Fruit fly (Drosophila melanogaster): Measurements from ENCODE around the gene Septin1.
A peak's percentile ranks its signal among the peaks of the same experiment; 100 is the strongest.

The Septin1 gene

dm6 chrX:21357810-21358671 is at the start of gene Septin1:
Septin1 (plus strand) TSS chrX:21358286.
- TF ChIP-seq CG34367 (tag; optimal IDR thresholded peaks at IDR 0.05): no peak
- no peak for TF ChIP-seq CG14655 (GFP tag; optimal IDR thresholded peaks at IDR 0.05)
- 0 out of 3 replicates have a peak, but pooled peaks have one; percentile 19 for TF ChIP-seq CG4496 (GFP tag; IDR thresholded peaks at IDR 0.05)
- TF ChIP-seq EcR (GFP tag; optimal IDR thresholded peaks at IDR 0.05): peak; percentile 55
- TF ChIP-seq Pif1A (GFP tag; optimal IDR thresholded peaks at IDR 0.05): no peak
- TF ChIP-seq CG10348 (GFP tag; IDR thresholded peaks at IDR 0.05): no peak
- TF ChIP-seq rn (GFP tag; IDR thresholded peaks at IDR 0.05): no peak
- no peak for TF ChIP-seq CG9948 (tag; optimal IDR thresholded peaks at IDR 0.05)
- no peak for TF ChIP-seq Pif1B (GFP tag; optimal IDR thresholded peaks at IDR 0.05)
- TF ChIP-seq CG15710 (tag; optimal IDR thresholded peaks at IDR 0.05): no peak
- no peak for TF ChIP-seq CG12605 (GFP tag; IDR thresholded peaks at IDR 0.05)

DNA sequence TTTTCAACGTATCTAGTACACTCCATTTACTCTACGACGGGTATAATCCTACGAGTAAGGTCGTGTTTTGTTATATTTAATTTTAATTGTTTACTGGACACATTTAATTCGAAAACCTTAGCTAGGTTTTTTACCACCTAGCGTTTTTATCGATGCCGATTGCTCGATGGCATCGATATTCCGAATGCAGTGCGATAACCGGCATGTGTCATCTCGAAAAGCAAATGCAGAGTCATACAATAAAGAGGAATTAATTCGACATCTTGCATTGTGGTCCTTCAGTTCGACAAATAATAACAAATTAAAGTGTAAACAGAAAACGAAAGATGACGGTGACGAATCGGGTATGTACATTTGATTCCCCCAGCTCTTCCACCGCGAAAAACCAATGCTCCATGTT is 42.2 kb upstream of the Septin1 start, which contains the start of gene Rpt6:
Rpt6 (plus strand) TSS at position 201 of the 400 bp plus-strand sequence.
- TF ChIP-seq CG8301 (tag; optimal IDR thresholded peaks at IDR 0.05) (no peak), CG10348 (GFP tag; IDR thresholded peaks at IDR 0.05) (no peak), CG12605 (GFP tag; IDR thresholded peaks at IDR 0.05) (no peak), D1 (tag; optimal IDR thresholded peaks at IDR 0.05) (no peak), gl (tag; optimal IDR thresholded peaks at IDR 0.05) (no peak)

dm6 chrX:21317422-21317821 is 40.7 kb upstream of the Septin1 start, which contains the start of gene CG1801:
CG1801 (minus strand) TSS chrX:21317522.
- TF ChIP-seq CG32121 (GFP tag; IDR thresholded peaks at IDR 0.05) (no peak), CG9948 (tag; optimal IDR thresholded peaks at IDR 0.05) (no peak), Snoo (tag; optimal IDR thresholded peaks at IDR 0.05) (no peak), CG34367 (tag; optimal IDR thresholded peaks at IDR 0.05) (no peak), EcR (GFP tag; optimal IDR thresholded peaks at IDR 0.05) (no peak), CG10348 (GFP tag; IDR thresholded peaks at IDR 0.05) (no peak), CG17806 (tag; optimal IDR thresholded peaks at IDR 0.05) (no peak), Pif1B (GFP tag; optimal IDR thresholded peaks at IDR 0.05) (no peak), CG4496 (GFP tag; IDR thresholded peaks at IDR 0.05) (no peak), gl (tag; optimal IDR thresholded peaks at IDR 0.05) (no peak), CG12605 (GFP tag; IDR thresholded peaks at IDR 0.05) (no peak), CG15710 (tag; optimal IDR thresholded peaks at IDR 0.05) (no peak), CG8301 (tag; optimal IDR thresholded peaks at IDR 0.05) (no peak), fd96Ca (GFP tag; IDR thresholded peaks at IDR 0.05) (no peak)

DNA sequence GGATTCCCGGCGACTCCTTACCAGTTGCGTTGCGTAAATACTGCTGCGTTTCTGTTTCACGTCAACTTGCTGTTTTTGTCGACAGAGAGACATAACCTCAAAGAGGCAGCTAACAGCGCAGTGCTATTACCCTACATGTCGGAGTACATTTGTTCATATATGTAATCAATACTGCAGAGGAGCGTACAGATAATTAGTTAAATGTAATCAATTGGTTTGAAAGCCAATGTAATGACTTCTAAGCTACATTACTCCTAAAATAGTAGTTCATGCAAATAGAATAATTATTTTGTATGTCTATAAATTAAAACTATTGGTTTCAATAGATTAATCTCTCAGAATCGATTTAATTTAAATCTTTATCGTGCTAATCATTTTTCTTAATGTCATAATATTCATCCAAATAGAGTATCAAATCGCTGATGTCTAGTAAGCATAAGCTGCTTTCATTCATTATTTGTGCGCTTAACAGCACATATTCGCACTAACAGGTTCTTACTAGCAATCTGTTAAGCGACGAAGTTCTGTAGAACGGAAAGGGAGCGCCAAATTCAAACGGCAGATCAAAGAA is 38.8 kb upstream of the Septin1 start, which contains the start of the genes SLIRP1 and anox:
SLIRP1 (minus strand) TSS at position 95 of the 571 bp plus-strand sequence.
anox (minus strand) TSS at position 95 of the 571 bp plus-strand sequence.
- peak; percentile 55 for TF ChIP-seq Ets98B (GFP tag; IDR thresholded peaks at IDR 0.05)
- no peak for TF ChIP-seq fd96Ca (GFP tag; IDR thresholded peaks at IDR 0.05)
- TF ChIP-seq CG4496 (GFP tag; IDR thresholded peaks at IDR 0.05): peak; percentile 81
- TF ChIP-seq CG17806 (tag; optimal IDR thresholded peaks at IDR 0.05): peak; percentile 83
- peak; percentile 91 for TF ChIP-seq CG15710 (tag; optimal IDR thresholded peaks at IDR 0.05)
- TF ChIP-seq rn (GFP tag; IDR thresholded peaks at IDR 0.05): 0 out of 2 replicates have a peak, but pooled peaks have one; percentile 26
- TF ChIP-seq Pif1B (GFP tag; optimal IDR thresholded peaks at IDR 0.05): peak; percentile 67
- TF ChIP-seq CG8159 (tag; optimal IDR thresholded peaks at IDR 0.05): peak; percentile 93
- TF ChIP-seq gl (tag; optimal IDR thresholded peaks at IDR 0.05): peak; percentile 70
- peak; percentile 87 for TF ChIP-seq D1 (tag; optimal IDR thresholded peaks at IDR 0.05)
- TF ChIP-seq CG14655 (GFP tag; optimal IDR thresholded peaks at IDR 0.05): peak; percentile 92
- peak; percentile 90 for TF ChIP-seq CG9948 (tag; optimal IDR thresholded peaks at IDR 0.05)
- peak; percentile 82 for TF ChIP-seq Pif1A (GFP tag; optimal IDR thresholded peaks at IDR 0.05)
- TF ChIP-seq CG8301 (tag; optimal IDR thresholded peaks at IDR 0.05): peak; percentile 89
- TF ChIP-seq CG12605 (GFP tag; IDR thresholded peaks at IDR 0.05): peak; percentile 32; the same call in 1 of the 2 replicates
- TF ChIP-seq EcR (GFP tag; optimal IDR thresholded peaks at IDR 0.05): peak; percentile 12
- no peak for TF ChIP-seq CG10348 (GFP tag; IDR thresholded peaks at IDR 0.05)
- TF ChIP-seq CG34367 (tag; optimal IDR thresholded peaks at IDR 0.05): peak; percentile 86
- peak; percentile 75 for TF ChIP-seq CG32121 (GFP tag; IDR thresholded peaks at IDR 0.05)
- TF ChIP-seq Snoo (tag; optimal IDR thresholded peaks at IDR 0.05): peak; percentile 88
- TF ChIP-seq CG13204 (GFP tag; optimal IDR thresholded peaks at IDR 0.05): no peak

DNA sequence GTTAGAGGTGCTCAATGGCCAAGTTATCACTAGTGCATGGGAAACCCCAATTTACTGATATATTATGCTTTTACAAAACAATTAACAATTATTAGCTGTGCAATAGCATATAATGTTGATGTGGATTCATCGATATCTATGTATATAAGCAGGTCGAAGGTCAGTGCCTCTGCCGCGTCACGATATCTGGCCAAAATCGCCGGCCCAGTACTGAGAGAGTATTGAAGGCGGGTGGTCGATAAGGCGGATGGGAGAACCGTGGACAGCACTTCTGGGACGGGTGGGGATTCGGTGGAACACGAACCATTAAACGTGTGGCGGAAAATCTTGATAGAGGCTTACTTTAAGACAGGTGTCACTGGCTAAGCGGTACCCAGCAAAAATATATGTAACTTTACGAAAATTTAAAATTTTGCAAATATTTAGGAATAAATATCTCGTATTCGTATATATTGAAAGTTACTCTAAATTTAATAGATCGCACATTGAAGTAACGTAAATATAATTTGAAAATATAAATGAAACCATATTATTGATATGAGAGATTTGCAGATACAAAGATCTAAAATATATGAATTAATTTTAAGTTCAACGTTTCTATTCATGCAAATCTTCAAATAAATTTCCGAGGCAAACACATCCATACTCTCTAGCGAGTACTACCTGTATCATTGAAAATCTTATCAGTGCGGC is 35.7 kb upstream of the Septin1 start:
- TF ChIP-seq CG4496 (GFP tag; IDR thresholded peaks at IDR 0.05): no peak
- TF ChIP-seq CG9948 (tag; optimal IDR thresholded peaks at IDR 0.05): no peak
- no peak for TF ChIP-seq CG15710 (tag; optimal IDR thresholded peaks at IDR 0.05)
- TF ChIP-seq Ets98B (GFP tag; IDR thresholded peaks at IDR 0.05): no peak
- peak; percentile 29 for TF ChIP-seq CG8301 (tag; optimal IDR thresholded peaks at IDR 0.05)
- TF ChIP-seq D1 (tag; optimal IDR thresholded peaks at IDR 0.05): no peak
- TF ChIP-seq EcR (GFP tag; optimal IDR thresholded peaks at IDR 0.05): no peak
- TF ChIP-seq Pif1A (GFP tag; optimal IDR thresholded peaks at IDR 0.05): peak; percentile 14
- no peak for TF ChIP-seq gl (tag; optimal IDR thresholded peaks at IDR 0.05)
- peak; percentile 18 for TF ChIP-seq CG17806 (tag; optimal IDR thresholded peaks at IDR 0.05)
- TF ChIP-seq rn (GFP tag; IDR thresholded peaks at IDR 0.05): no peak
- no peak for TF ChIP-seq CG34367 (tag; optimal IDR thresholded peaks at IDR 0.05)
- no peak for TF ChIP-seq CG13204 (GFP tag; optimal IDR thresholded peaks at IDR 0.05)
- no peak for TF ChIP-seq CG32121 (GFP tag; IDR thresholded peaks at IDR 0.05)
- TF ChIP-seq CG12605 (GFP tag; IDR thresholded peaks at IDR 0.05): no peak
- no peak for TF ChIP-seq Snoo (tag; optimal IDR thresholded peaks at IDR 0.05)
- TF ChIP-seq CG14655 (GFP tag; optimal IDR thresholded peaks at IDR 0.05): no peak
- no peak for TF ChIP-seq CG10348 (GFP tag; IDR thresholded peaks at IDR 0.05)
- peak; percentile 62 for TF ChIP-seq CG8159 (tag; optimal IDR thresholded peaks at IDR 0.05)
- TF ChIP-seq Pif1B (GFP tag; optimal IDR thresholded peaks at IDR 0.05): no peak
